Worm (Caenorhabditis elegans) whole organism, L3 larva: ENCODE results near the gene srsx-25.

ENCODE experiments used
- jun-1 ChIP-seq: fragments of 150-350 bp; optimal IDR thresholded peaks from 2 replicates; lab custom pipeline; 2014; ENCODE audit warnings: missing biosample characterization, missing genetic modification reagents, missing genetic modification characterization
- nhr-12 ChIP-seq: fragments of 150-350 bp; optimal IDR thresholded peaks from 2 replicates; lab custom pipeline; 2014; ENCODE audit warnings: missing biosample characterization, missing genetic modification characterization

- TF ChIP-seq jun-1 (tag; lab: Kevin White, UChicago) (no peak), nhr-12 (tag; lab: Kevin White, UChicago) (no peak)
Observed at ce11 chrIV:13381823-13382222, 16.9 kb downstream of the srsx-25 start, which contains the start of gene emc-3.
